Fruit fly (Drosophila melanogaster) whole organism, wandering third instar larva: Measurements from ENCODE around the gene Cpr67Fa1.
A peak's percentile ranks its signal among the peaks of the same experiment; 100 is the strongest.

Experiments
- Abd-B ChIP-seq: fragments of >200 bp; optimal IDR thresholded peaks from 2 replicates; lab custom pipeline; 2017; ENCODE audit warnings: missing biosample characterization, missing genetic modification characterization
- CG32264 ChIP-seq: fragments of 200-800 bp; sonication (Bioruptor generic); optimal IDR thresholded peaks from 2 replicates; lab custom pipeline; 2016; ENCODE audit warnings: missing biosample characterization, missing genetic modification characterization
- CG9705 ChIP-seq: fragments of 200-800 bp; sonication (Bioruptor generic); optimal IDR thresholded peaks from 2 replicates; lab custom pipeline; 2018; ENCODE audit warnings: missing biosample characterization, mild to moderate bottlenecking, missing genetic modification characterization
- Dif ChIP-seq: fragments of 200-275, 200-300 bp; sonication (Bioruptor generic); optimal IDR thresholded peaks from 2 replicates; lab custom pipeline; 2018; ENCODE audit warnings: missing biosample characterization, missing genetic modification characterization; ENCODE audit not compliant: partially characterized antibody
- GATAd ChIP-seq: sonication (Bioruptor generic); optimal IDR thresholded peaks from 2 replicates; lab custom pipeline; 2016; ENCODE audit warnings: missing biosample characterization, missing genetic modification characterization
- HLH106 ChIP-seq: fragments of 200-800 bp; optimal IDR thresholded peaks from 3 replicates; lab custom pipeline; 2019; ENCODE audit warnings: missing biosample characterization, mild to moderate bottlenecking, missing genetic modification characterization, moderate library complexity
- Hnf4 ChIP-seq: fragments of 200-800 bp; sonication (Bioruptor generic); optimal IDR thresholded peaks from 2 replicates; lab custom pipeline; 2016; ENCODE audit warnings: missing biosample characterization, mild to moderate bottlenecking, missing genetic modification characterization
- Hr78 ChIP-seq: fragments of >200 bp; optimal IDR thresholded peaks from 2 replicates; lab custom pipeline; 2017; ENCODE audit warnings: missing biosample characterization, missing genetic modification characterization
- Hr83 ChIP-seq: fragments of 200-300 bp; sonication (Bioruptor generic); optimal IDR thresholded peaks from 2 replicates; lab custom pipeline; 2016; ENCODE audit warnings: missing biosample characterization, mild to moderate bottlenecking, missing genetic modification characterization, moderate library complexity; ENCODE audit not compliant: poor library complexity, severe bottlenecking
- Mio ChIP-seq: sonication (Bioruptor generic); optimal IDR thresholded peaks from 2 replicates; lab custom pipeline; 2016; ENCODE audit warnings: missing biosample characterization, missing genetic modification characterization
- N ChIP-seq: fragments of >200 bp; optimal IDR thresholded peaks from 2 replicates; lab custom pipeline; 2018; ENCODE audit warnings: missing biosample characterization, missing external identifiers, missing genetic modification characterization
- OdsH ChIP-seq: fragments of 200-800 bp; sonication (Bioruptor generic); optimal IDR thresholded peaks from 2 replicates; lab custom pipeline; 2016; ENCODE audit warnings: missing biosample characterization, mild to moderate bottlenecking, missing genetic modification characterization
- Rel ChIP-seq, 2 experiments: fragments of 200-800 bp; sonication (Bioruptor generic) in 1 of 2; optimal IDR thresholded peaks; 2 replicates in 1 of 2; 3 replicates in 1 of 2; lab custom pipeline; 2016 to 2019; ENCODE audit warnings: mild to moderate bottlenecking in 2 of 2, missing biosample characterization in 2 of 2, missing genetic modification characterization in 2 of 2, moderate library complexity in 1 of 2
- Vsx2 ChIP-seq: fragments of 200-300, 225-300 bp; sonication (Bioruptor generic); optimal IDR thresholded peaks from 2 replicates; lab custom pipeline; 2018; ENCODE audit warnings: missing biosample characterization, missing genetic modification characterization; ENCODE audit not compliant: partially characterized antibody
- br ChIP-seq: fragments of 200-800 bp; sonication (Bioruptor generic); optimal IDR thresholded peaks from 2 replicates; lab custom pipeline; 2016; ENCODE audit warnings: missing biosample characterization, missing genetic modification characterization
- brk ChIP-seq: fragments of 200-800 bp; sonication (Bioruptor generic); optimal IDR thresholded peaks from 2 replicates; lab custom pipeline; 2016; ENCODE audit warnings: missing biosample characterization, mild to moderate bottlenecking, missing genetic modification characterization
- dl ChIP-seq, 2 experiments: fragments of 175-275, 200-275 bp in 1 of 2; fragments of 200-275 bp in 1 of 2; sonication (Bioruptor generic); optimal IDR thresholded peaks; lab custom pipeline; 2018; ENCODE audit warnings: mild to moderate bottlenecking in 2 of 2, missing biosample characterization in 2 of 2, missing genetic modification characterization in 2 of 2, moderate library complexity in 2 of 2; ENCODE audit not compliant: partially characterized antibody in 2 of 2, insufficient read depth in 1 of 2
- dmrt93B ChIP-seq: fragments of 200-800 bp; sonication (Bioruptor generic); optimal IDR thresholded peaks from 2 replicates; lab custom pipeline; 2018; ENCODE audit warnings: missing biosample characterization, mild to moderate bottlenecking, missing genetic modification characterization
- dsf ChIP-seq: sonication (Bioruptor generic); optimal IDR thresholded peaks from 2 replicates; lab custom pipeline; 2016; ENCODE audit warnings: missing biosample characterization, missing genetic modification characterization, borderline replicate concordance
- ey ChIP-seq: fragments of 200-800 bp; sonication (Bioruptor generic); optimal IDR thresholded peaks from 2 replicates; lab custom pipeline; 2016; ENCODE audit warnings: missing biosample characterization, missing genetic modification characterization
- foxo ChIP-seq, 2 experiments: fragments of 200-800 bp; sonication (Bioruptor generic); optimal IDR thresholded peaks; 2 replicates in 1 of 2; 3 replicates in 1 of 2; lab custom pipeline; 2016 to 2017; ENCODE audit warnings: missing biosample characterization in 2 of 2, missing genetic modification characterization in 2 of 2
- fru ChIP-seq: fragments of 200-800 bp; sonication (Bioruptor generic); optimal IDR thresholded peaks from 3 replicates; lab custom pipeline; 2016; ENCODE audit warnings: missing biosample characterization, mild to moderate bottlenecking, missing genetic modification characterization
- jim ChIP-seq: fragments of 175-275, 200-325 bp; sonication (Bioruptor generic); optimal IDR thresholded peaks from 2 replicates; lab custom pipeline; 2016; ENCODE audit warnings: missing biosample characterization, mild to moderate bottlenecking, missing genetic modification characterization
- lola ChIP-seq: fragments of >200 bp; optimal IDR thresholded peaks from 2 replicates; lab custom pipeline; 2017; ENCODE audit warnings: missing biosample characterization, missing genetic modification characterization
- rgr ChIP-seq: fragments of 200-800 bp; sonication (Bioruptor generic); optimal IDR thresholded peaks from 3 replicates; lab custom pipeline; 2016; ENCODE audit warnings: missing biosample characterization, mild to moderate bottlenecking, missing genetic modification characterization
- tai ChIP-seq: sonication (Bioruptor generic); optimal IDR thresholded peaks from 2 replicates; lab custom pipeline; 2016; ENCODE audit warnings: missing biosample characterization, missing genetic modification characterization
- woc ChIP-seq: sonication (Bioruptor generic); optimal IDR thresholded peaks from 2 replicates; lab custom pipeline; 2016; ENCODE audit warnings: missing biosample characterization, mild to moderate bottlenecking, missing genetic modification characterization

The Cpr67Fa1 gene

DNA sequence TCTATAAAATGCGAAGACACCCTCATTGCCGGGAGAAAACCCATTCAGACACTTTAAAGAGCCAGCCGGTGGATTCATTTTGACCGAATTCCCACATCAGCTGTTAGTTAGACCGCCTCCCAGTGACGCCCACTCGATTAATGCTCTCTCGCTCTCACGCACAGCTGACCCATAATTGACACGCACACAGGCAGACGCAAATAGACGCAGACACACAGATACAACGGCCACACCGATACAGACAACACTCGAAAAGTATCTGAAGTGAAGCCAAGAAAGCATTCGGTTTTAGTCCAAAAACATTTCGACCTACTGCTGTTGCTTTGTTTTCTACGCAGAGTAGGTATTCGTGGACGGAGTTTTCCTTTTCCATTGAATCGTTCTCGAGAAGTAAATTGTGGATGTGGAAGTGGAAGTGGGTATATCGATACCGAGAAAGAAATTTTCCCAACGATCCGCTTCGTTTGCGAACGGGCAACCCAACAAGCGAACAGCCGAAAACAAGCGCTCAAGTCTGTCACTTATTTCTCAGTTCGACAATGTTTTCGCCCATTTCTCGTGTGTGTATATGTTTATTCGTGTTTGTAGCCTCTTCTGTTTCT is 29.6 kb upstream of the Cpr67Fa1 start:
- no peak for TF ChIP-seq GATAd (GFP tag; lab: Kevin White, UChicago)
- TF ChIP-seq dl (GFP tag; optimal IDR thresholded peaks at IDR 0.05; lab: Kevin White, UChicago; ENCODE audit: insufficient read depth in 1 of 2, partially characterized antibody in 2 of 2) = no peak
- TF ChIP-seq foxo (GFP tag; optimal IDR thresholded peaks at IDR 0.05; lab: Kevin White, UChicago) = no peak
- TF ChIP-seq brk (GFP tag; lab: Kevin White, UChicago) = no peak
- no peak for TF ChIP-seq HLH106 (tag; lab: Kevin White, UChicago)
- TF ChIP-seq OdsH (GFP tag; lab: Kevin White, UChicago) = no peak
- no peak for TF ChIP-seq tai (GFP tag; lab: Kevin White, UChicago)
- TF ChIP-seq N = no peak
- no peak for TF ChIP-seq dsf (GFP tag; lab: Kevin White, UChicago)
- no peak for TF ChIP-seq CG9705 (GFP tag; lab: Kevin White, UChicago)
- TF ChIP-seq fru (GFP tag; lab: Kevin White, UChicago) = no peak
- TF ChIP-seq Hnf4 (GFP tag; lab: Kevin White, UChicago) = no peak
- no peak for TF ChIP-seq Hr78 (GFP tag; lab: Kevin White, UChicago)
- no peak for TF ChIP-seq Dif (GFP tag; lab: Kevin White, UChicago)
- TF ChIP-seq Rel (GFP tag; optimal IDR thresholded peaks at IDR 0.05; lab: Kevin White, UChicago) = no peak
- TF ChIP-seq Rel (tag; optimal IDR thresholded peaks at IDR 0.05; lab: Kevin White, UChicago) = no peak
- TF ChIP-seq lola (GFP tag; lab: Kevin White, UChicago) = no peak
- no peak for TF ChIP-seq jim (GFP tag; lab: Kevin White, UChicago)
- TF ChIP-seq rgr (GFP tag; lab: Kevin White, UChicago) = no peak
- no peak for TF ChIP-seq woc (GFP tag; lab: Kevin White, UChicago)
- TF ChIP-seq, all 38 proteins: peak for 0

DNA sequence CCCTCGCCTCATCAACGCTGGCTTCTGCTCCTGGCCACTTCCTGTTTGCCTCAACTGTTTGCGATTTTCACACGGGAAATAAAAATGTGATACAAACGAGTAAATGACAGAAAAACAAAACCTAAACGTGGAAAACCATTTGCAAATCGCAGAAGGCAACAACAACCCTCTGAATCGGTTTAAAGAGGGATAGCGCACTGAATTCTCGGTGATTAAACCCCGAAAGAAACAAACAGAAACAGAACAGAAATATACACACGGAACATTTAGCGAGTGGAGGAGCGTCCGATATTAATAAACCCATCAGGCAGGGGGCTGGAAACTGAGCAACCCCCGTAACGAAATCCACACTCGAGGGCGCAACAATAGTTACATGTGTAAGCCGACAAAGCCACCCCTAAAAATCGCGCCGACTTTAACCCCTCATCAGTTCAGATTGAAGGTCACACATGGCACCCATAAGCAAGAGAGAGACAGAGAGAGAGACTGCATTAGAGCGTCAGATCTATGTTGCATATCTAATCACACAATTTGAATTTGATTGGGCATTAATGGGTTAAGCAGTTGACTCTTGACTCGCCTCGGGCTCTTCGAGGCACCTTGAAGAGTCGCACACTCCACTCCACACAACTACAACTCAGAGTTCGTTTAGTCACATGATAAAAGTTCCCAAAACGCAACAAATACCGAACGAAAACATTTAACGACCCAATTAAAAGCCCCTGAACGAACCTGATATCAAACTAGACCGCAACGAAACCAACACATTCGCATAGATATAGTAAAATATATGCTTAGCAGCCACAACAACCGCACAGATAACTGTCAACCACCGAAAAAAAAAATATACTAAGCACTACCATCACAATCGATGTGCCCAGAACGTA is 27.9 kb upstream of the Cpr67Fa1 start:
- TF ChIP-seq ey (peak; percentile 15), Abd-B (GFP tag; lab: Kevin White, UChicago) (no peak), br (GFP tag; lab: Kevin White, UChicago) (peak; percentile 24), dmrt93B (no peak)

dm6 chr3L:10862544-10863474 is 27.0 kb upstream of the Cpr67Fa1 start:
- TF ChIP-seq Vsx2 (peak; percentile 77), Hr83 (GFP tag; lab: Kevin White, UChicago) (no peak), CG32264 (GFP tag; lab: Kevin White, UChicago) (no peak), foxo (GFP tag; optimal IDR thresholded peaks at IDR 0.05; lab: Kevin White, UChicago) (no peak), tai (GFP tag; lab: Kevin White, UChicago) (peak; percentile 32)

- TF ChIP-seq Mio (GFP tag; lab: Kevin White, UChicago) = no peak
- TF ChIP-seq br (GFP tag; lab: Kevin White, UChicago) = no peak
- TF ChIP-seq Hr78 (GFP tag; lab: Kevin White, UChicago) = no peak
- peak; percentile 22 for TF ChIP-seq fru (GFP tag; lab: Kevin White, UChicago)
- no peak for TF ChIP-seq Dif (GFP tag; lab: Kevin White, UChicago)
- TF ChIP-seq CG9705 (GFP tag; lab: Kevin White, UChicago) = no peak
- no peak for TF ChIP-seq Rel (GFP tag; optimal IDR thresholded peaks at IDR 0.05; lab: Kevin White, UChicago)
- peak; percentile 9 for TF ChIP-seq Rel (tag; optimal IDR thresholded peaks at IDR 0.05; lab: Kevin White, UChicago)
- no peak for TF ChIP-seq Hr83 (GFP tag; lab: Kevin White, UChicago)
- no peak for TF ChIP-seq foxo (GFP tag; optimal IDR thresholded peaks at IDR 0.05; lab: Kevin White, UChicago)
- no peak for TF ChIP-seq jim (GFP tag; lab: Kevin White, UChicago)
- TF ChIP-seq Vsx2 = peak; percentile 67
These were observed 25.9 kb upstream of the Cpr67Fa1 start for dm6 chr3L:10863925-10864324.
